Worm (Caenorhabditis elegans) whole organism, L1 larva: ENCODE results near the gene F54E4.4.

ENCODE experiments used
- C34B4.2 ChIP-seq: sonication (generic microtip); optimal IDR thresholded peaks from 2 replicates; lab custom pipeline; 2017; ENCODE audit warnings: mild to moderate bottlenecking, missing genetic modification characterization, missing compliant biosample characterization
- Y116A8C.19 ChIP-seq: sonication (generic microtip); optimal IDR thresholded peaks from 2 replicates; lab custom pipeline; 2016; ENCODE audit warnings: missing compliant biosample characterization, missing genetic modification characterization, borderline replicate concordance
- aha-1 ChIP-seq: fragments of 150-350 bp; optimal IDR thresholded peaks from 2 replicates; lab custom pipeline; 2014; ENCODE audit warnings: missing biosample characterization, missing genetic modification characterization
- alr-1 ChIP-seq: fragments of 200-800 bp; sonication (Bioruptor generic); optimal IDR thresholded peaks from 2 replicates; lab custom pipeline; 2018; ENCODE audit warnings: borderline replicate concordance, mild to moderate bottlenecking, missing genetic modification characterization, missing compliant biosample characterization
- blmp-1 ChIP-seq: fragments of 150-350 bp; optimal IDR thresholded peaks from 2 replicates; lab custom pipeline; 2014; ENCODE audit warnings: missing biosample characterization, missing genetic modification characterization
- dsc-1 ChIP-seq: sonication (generic microtip); optimal IDR thresholded peaks from 2 replicates; lab custom pipeline; 2016; ENCODE audit warnings: mild to moderate bottlenecking, missing genetic modification characterization, missing compliant biosample characterization
- efl-3 ChIP-seq: fragments of 200-800 bp; sonication (Bioruptor generic); optimal IDR thresholded peaks from 2 replicates; lab custom pipeline; 2018; ENCODE audit warnings: mild to moderate bottlenecking, missing genetic modification characterization, missing compliant biosample characterization
- egl-27 ChIP-seq, 2 experiments: fragments of 150-350 bp in 1 of 2; sonication (generic microtip); optimal IDR thresholded peaks; 3 replicates each; lab custom pipeline; 2017 to 2018; ENCODE audit warnings: missing biosample characterization in 2 of 2, missing genetic modification characterization in 2 of 2, missing genetic modification reagents in 2 of 2
- elt-3 ChIP-seq, 6 experiments: fragments of 150-350 bp in 1 of 6; sonication (generic microtip); optimal IDR thresholded peaks; 2 replicates each; lab custom pipeline; 2017 to 2018; ENCODE audit warnings: missing biosample characterization in 6 of 6, missing genetic modification characterization in 6 of 6, inconsistent platforms in 1 of 6
- ets-5 ChIP-seq: fragments of 200-800 bp; sonication (Bioruptor generic); IDR thresholded peaks from 2 replicates; pipeline ENCODE4 v1.3.6; 2022; ENCODE audit warnings: missing genetic modification characterization, missing compliant biosample characterization
- fkh-10 ChIP-seq: sonication (generic microtip); optimal IDR thresholded peaks from 2 replicates; lab custom pipeline; 2017; ENCODE audit warnings: missing biosample characterization, missing genetic modification reagents, missing genetic modification characterization
- fkh-4 ChIP-seq: sonication (generic microtip); optimal IDR thresholded peaks from 2 replicates; lab custom pipeline; 2016; ENCODE audit warnings: missing compliant biosample characterization, missing genetic modification characterization, borderline replicate concordance
- fos-1 ChIP-seq: fragments of 150-350 bp; optimal IDR thresholded peaks from 2 replicates; lab custom pipeline; 2014; ENCODE audit warnings: missing biosample characterization, missing genetic modification characterization
- hlh-17 ChIP-seq: fragments of 200-800 bp; sonication (Bioruptor generic); optimal IDR thresholded peaks from 2 replicates; lab custom pipeline; 2018; ENCODE audit warnings: missing genetic modification characterization, mild to moderate bottlenecking, missing compliant biosample characterization, moderate library complexity, borderline replicate concordance
- irx-1 ChIP-seq: sonication (generic microtip); optimal IDR thresholded peaks from 2 replicates; lab custom pipeline; 2016; ENCODE audit warnings: missing genetic modification characterization, missing compliant biosample characterization
- jun-1 ChIP-seq: fragments of 150-350 bp; optimal IDR thresholded peaks from 2 replicates; lab custom pipeline; 2014; ENCODE audit warnings: missing biosample characterization, missing genetic modification reagents, missing genetic modification characterization
- lin-13 ChIP-seq: fragments of 150-350 bp; optimal IDR thresholded peaks from 2 replicates; lab custom pipeline; 2014; ENCODE audit warnings: missing biosample characterization, missing genetic modification reagents, missing genetic modification characterization
- lin-14 ChIP-seq: fragments of 200-800 bp; sonication (Bioruptor generic); optimal IDR thresholded peaks from 2 replicates; lab custom pipeline; 2018; ENCODE audit warnings: mild to moderate bottlenecking, missing genetic modification characterization, moderate library complexity, missing compliant biosample characterization
- lin-15B ChIP-seq: fragments of 150-350 bp; sonication (generic microtip); optimal IDR thresholded peaks from 3 replicates; lab custom pipeline; 2014; ENCODE audit warnings: missing biosample characterization, missing genetic modification characterization
- lin-35 ChIP-seq, 2 experiments: fragments of 150-350 bp; optimal IDR thresholded peaks; 2 replicates each; lab custom pipeline; 2014; ENCODE audit warnings: missing biosample characterization in 2 of 2, missing genetic modification characterization in 2 of 2, missing genetic modification reagents in 2 of 2
- mab-9 ChIP-seq: fragments of 200-800 bp; sonication (Bioruptor generic); IDR thresholded peaks from 2 replicates; pipeline ENCODE4 v1.3.6; 2022; ENCODE audit warnings: missing genetic modification reagents, missing genetic modification characterization, missing compliant biosample characterization
- mdl-1 ChIP-seq, 2 experiments: fragments of 150-350 bp; optimal IDR thresholded peaks; 2 replicates each; lab custom pipeline; 2014 to 2017; ENCODE audit warnings: missing biosample characterization in 2 of 2, missing genetic modification characterization in 2 of 2, inconsistent platforms in 1 of 2
- nhr-12 ChIP-seq: sonication (generic microtip); optimal IDR thresholded peaks from 2 replicates; lab custom pipeline; 2017; ENCODE audit warnings: missing biosample characterization, missing genetic modification characterization
- nhr-28 ChIP-seq: fragments of 150-350 bp; optimal IDR thresholded peaks from 2 replicates; lab custom pipeline; 2014; ENCODE audit warnings: missing biosample characterization, missing genetic modification characterization
- nhr-47 ChIP-seq: sonication (generic microtip); optimal IDR thresholded peaks from 2 replicates; lab custom pipeline; 2016; ENCODE audit warnings: mild to moderate bottlenecking, missing genetic modification characterization, moderate library complexity, missing compliant biosample characterization
- nhr-71 ChIP-seq: sonication (generic microtip); optimal IDR thresholded peaks from 2 replicates; lab custom pipeline; 2016; ENCODE audit warnings: mild to moderate bottlenecking, missing genetic modification characterization, moderate library complexity, missing compliant biosample characterization
- nhr-76 ChIP-seq: sonication (generic microtip); optimal IDR thresholded peaks from 2 replicates; lab custom pipeline; 2017; ENCODE audit warnings: missing biosample characterization, missing genetic modification characterization
- nhr-90 ChIP-seq: sonication (generic microtip); optimal IDR thresholded peaks from 2 replicates; lab custom pipeline; 2016; ENCODE audit warnings: mild to moderate bottlenecking, missing genetic modification characterization, missing compliant biosample characterization; ENCODE audit not compliant: poor library complexity
- pax-3 ChIP-seq: fragments of 200-800 bp; sonication (Bioruptor generic); optimal IDR thresholded peaks from 2 replicates; lab custom pipeline; 2018; ENCODE audit warnings: mild to moderate bottlenecking, missing genetic modification characterization, moderate library complexity, missing compliant biosample characterization
- rnt-1 ChIP-seq: sonication (generic microtip); optimal IDR thresholded peaks from 2 replicates; lab custom pipeline; 2016; ENCODE audit warnings: mild to moderate bottlenecking, missing genetic modification characterization, moderate library complexity, missing compliant biosample characterization
- skn-1 ChIP-seq: fragments of 150-350 bp; optimal IDR thresholded peaks from 2 replicates; lab custom pipeline; 2014; ENCODE audit warnings: missing biosample characterization, missing genetic modification characterization
- snpc-4 ChIP-seq: fragments of 150-350 bp; optimal IDR thresholded peaks from 2 replicates; lab custom pipeline; 2014; ENCODE audit warnings: missing biosample characterization, missing genetic modification characterization
- snu-23 ChIP-seq: sonication (generic microtip); optimal IDR thresholded peaks from 2 replicates; lab custom pipeline; 2016; ENCODE audit warnings: missing genetic modification characterization, missing compliant biosample characterization
- sptf-1 ChIP-seq: fragments of 150-350 bp; optimal IDR thresholded peaks from 2 replicates; lab custom pipeline; 2014; ENCODE audit warnings: missing biosample characterization, missing genetic modification characterization
- sup-37 ChIP-seq: fragments of 200-800 bp; sonication (Bioruptor generic); optimal IDR thresholded peaks from 2 replicates; lab custom pipeline; 2018; ENCODE audit warnings: mild to moderate bottlenecking, missing genetic modification characterization, missing compliant biosample characterization
- tbx-2 ChIP-seq: sonication (generic microtip); optimal IDR thresholded peaks from 2 replicates; lab custom pipeline; 2016; ENCODE audit warnings: missing genetic modification characterization, missing compliant biosample characterization
- unc-130 ChIP-seq: fragments of 150-350 bp; optimal IDR thresholded peaks from 2 replicates; lab custom pipeline; 2017; ENCODE audit warnings: missing biosample characterization, missing genetic modification characterization, inconsistent platforms
- unc-30 ChIP-seq: sonication (generic microtip); optimal IDR thresholded peaks from 2 replicates; lab custom pipeline; 2017; ENCODE audit warnings: missing biosample characterization, missing genetic modification characterization
- unc-62 ChIP-seq: fragments of 150-350 bp; optimal IDR thresholded peaks from 2 replicates; lab custom pipeline; 2014; ENCODE audit warnings: missing biosample characterization, missing genetic modification reagents, missing genetic modification characterization
- unc-86 ChIP-seq: sonication (generic microtip); optimal IDR thresholded peaks from 2 replicates; lab custom pipeline; 2016; ENCODE audit warnings: missing genetic modification characterization, missing compliant biosample characterization
- unc-98 ChIP-seq: fragments of 200-800 bp; sonication (Bioruptor generic); IDR thresholded peaks from 2 replicates; pipeline ENCODE4 v1.3.6; 2022; ENCODE audit warnings: missing genetic modification characterization, missing compliant biosample characterization
- xbp-1 ChIP-seq: sonication (generic microtip); optimal IDR thresholded peaks from 2 replicates; lab custom pipeline; 2016; ENCODE audit warnings: missing genetic modification characterization, missing compliant biosample characterization
- ztf-11 ChIP-seq, 2 experiments: sonication (generic microtip); optimal IDR thresholded peaks; 2 replicates each; lab custom pipeline; 2016 to 2017; ENCODE audit warnings: missing genetic modification characterization in 2 of 2, missing biosample characterization in 1 of 2, missing compliant biosample characterization in 1 of 2

F54E4.4 gene

ce11 chrX:14602676-14603075, 42.6 kb downstream of the F54E4.4 start, which contains the start of gene eor-2 (continued):
- TF ChIP-seq nhr-71 (tag; lab: Kevin White, UChicago) (peak; percentile 82), snu-23 (peak; percentile 83), snpc-4 (peak; percentile 69), mdl-1 (tag; optimal IDR thresholded peaks at IDR 0.05; lab: Kevin White, UChicago) (peak; percentile 19 to 96), fkh-10 (GFP tag; lab: Kevin White, UChicago) (peak; percentile 1), irx-1 (peak; percentile 23), egl-27 (tag; optimal IDR thresholded peaks at IDR 0.05; lab: Kevin White, UChicago) (no peak), dsc-1 (tag; lab: Kevin White, UChicago) (peak; percentile 42), nhr-90 (tag; lab: Kevin White, UChicago) (peak; percentile 75), sptf-1 (tag; lab: Kevin White, UChicago) (no peak), skn-1 (tag; lab: Kevin White, UChicago) (peak; percentile 12), lin-15B (tag; lab: Kevin White, UChicago) (peak; percentile 4), lin-35 (GFP tag; optimal IDR thresholded peaks at IDR 0.05; lab: Kevin White, UChicago) (peak; percentile 47 to 81), elt-3 (tag; optimal IDR thresholded peaks at IDR 0.05; lab: Kevin White, UChicago) (peak in 2 of 6 experiments; percentile 62 to 77), nhr-47 (tag; lab: Kevin White, UChicago) (peak; percentile 71), unc-86 (tag; lab: Kevin White, UChicago) (peak; percentile 61)

- TF ChIP-seq unc-86 (tag; lab: Kevin White, UChicago) (no peak), elt-3 (tag; optimal IDR thresholded peaks at IDR 0.05; lab: Kevin White, UChicago) (no peak), hlh-17 (GFP tag; lab: Kevin White, UChicago) (no peak), efl-3 (GFP tag; lab: Kevin White, UChicago) (no peak), lin-35 (GFP tag; optimal IDR thresholded peaks at IDR 0.05; lab: Kevin White, UChicago) (no peak), aha-1 (tag; lab: Kevin White, UChicago) (no peak), tbx-2 (no peak), jun-1 (no peak), lin-13 (GFP tag; lab: Kevin White, UChicago) (no peak)
These were observed 46.0 kb downstream of the F54E4.4 start, which contains the start of gene C44H4.6 for ce11 chrX:14599245-14599644. C44H4.6 (minus strand) TSS chrX:14599345.

- TF ChIP-seq lin-14 (GFP tag; lab: Kevin White, UChicago) (no peak), nhr-71 (tag; lab: Kevin White, UChicago) (no peak), fos-1 (tag; lab: Kevin White, UChicago) (no peak), C34B4.2 (tag; lab: Kevin White, UChicago) (no peak), blmp-1 (tag; lab: Kevin White, UChicago) (no peak), unc-98 (GFP tag; lab: Robert Waterston, UW) (no peak), alr-1 (tag; lab: Kevin White, UChicago) (no peak), unc-130 (tag; lab: Kevin White, UChicago) (no peak), elt-3 (tag; optimal IDR thresholded peaks at IDR 0.05; lab: Kevin White, UChicago) (no peak), pax-3 (tag; lab: Kevin White, UChicago) (no peak), unc-30 (no peak), lin-13 (GFP tag; lab: Kevin White, UChicago) (no peak), irx-1 (no peak)
- TF ChIP-seq, all 84 proteins: peak for 0
These were observed 50.5 kb downstream of the F54E4.4 start, which contains the start of gene C44H4.8 for ce11 chrX:14594825-14595224. C44H4.8 (plus strand) TSS chrX:14595125.

- TF ChIP-seq unc-130 (tag; lab: Kevin White, UChicago) (no peak), unc-62 (GFP tag; lab: Kevin White, UChicago) (no peak), mab-9 (GFP tag; lab: Robert Waterston, UW) (no peak), fkh-4 (tag; lab: Kevin White, UChicago) (peak; percentile 36), ets-5 (no peak), lin-15B (tag; lab: Kevin White, UChicago) (no peak), sup-37 (no peak), xbp-1 (tag; lab: Kevin White, UChicago) (no peak), ztf-11 (tag; optimal IDR thresholded peaks at IDR 0.05; lab: Kevin White, UChicago) (no peak), Y116A8C.19 (tag; lab: Kevin White, UChicago) (no peak), nhr-76 (no peak), hlh-17 (GFP tag; lab: Kevin White, UChicago) (no peak), tbx-2 (no peak), nhr-28 (no peak), blmp-1 (tag; lab: Kevin White, UChicago) (no peak), dsc-1 (tag; lab: Kevin White, UChicago) (peak; percentile 90), nhr-12 (no peak), lin-13 (GFP tag; lab: Kevin White, UChicago) (no peak), mdl-1 (tag; optimal IDR thresholded peaks at IDR 0.05; lab: Kevin White, UChicago) (no peak), rnt-1 (tag; lab: Kevin White, UChicago) (no peak), nhr-71 (tag; lab: Kevin White, UChicago) (peak; percentile 2), lin-14 (GFP tag; lab: Kevin White, UChicago) (peak; percentile 70), fos-1 (tag; lab: Kevin White, UChicago) (no peak), unc-30 (no peak), sptf-1 (tag; lab: Kevin White, UChicago) (no peak), fkh-10 (GFP tag; lab: Kevin White, UChicago) (peak; percentile 91)
These were observed 52.1 kb downstream of the F54E4.4 start for ce11 chrX:14593206-14593605.
